Worm (Caenorhabditis elegans) whole organism, midembryonic: Measurements from ENCODE around the gene C03B1.5.

Experiments
- T22C8.4 ChIP-seq: fragments of 200-800 bp; sonication (Bioruptor generic); IDR thresholded peaks from 2 replicates; pipeline ENCODE4 v1.3.6; 2022; ENCODE audit warnings: missing genetic modification characterization, missing compliant biosample characterization
- cog-1 ChIP-seq: sonication (generic microtip); optimal IDR thresholded peaks from 2 replicates; lab custom pipeline; 2016; ENCODE audit warnings: missing genetic modification characterization, missing compliant biosample characterization
- flt-1 ChIP-seq: fragments of 200-800 bp; sonication (Bioruptor generic); IDR thresholded peaks from 2 replicates; pipeline ENCODE4 v1.3.6; 2022; ENCODE audit warnings: missing genetic modification characterization, missing compliant biosample characterization
- med-1 ChIP-seq: sonication (generic microtip); optimal IDR thresholded peaks from 2 replicates; lab custom pipeline; 2017; ENCODE audit warnings: missing genetic modification characterization, mild to moderate bottlenecking, missing compliant biosample characterization, antibody characterized with exemption, missing genetic modification reagents; ENCODE audit not compliant: insufficient read depth
- ref-1 ChIP-seq: fragments of 200-800 bp; sonication (Bioruptor generic); conservative IDR thresholded peaks from 2 replicates; pipeline ENCODE4 v1.3.6; 2022; ENCODE audit warnings: missing genetic modification reagents, missing genetic modification characterization, missing compliant biosample characterization
- ztf-23 ChIP-seq: fragments of 200-800 bp; sonication (Bioruptor generic); IDR thresholded peaks from 2 replicates; pipeline ENCODE4 v1.3.6; 2022; ENCODE audit warnings: missing genetic modification reagents, missing genetic modification characterization, missing compliant biosample characterization
- ztf-29 ChIP-seq: fragments of 200-800 bp; sonication (Bioruptor generic); IDR thresholded peaks from 2 replicates; pipeline ENCODE4 v1.3.6; 2022; ENCODE audit warnings: missing genetic modification reagents, missing genetic modification characterization, missing compliant biosample characterization

DNA sequence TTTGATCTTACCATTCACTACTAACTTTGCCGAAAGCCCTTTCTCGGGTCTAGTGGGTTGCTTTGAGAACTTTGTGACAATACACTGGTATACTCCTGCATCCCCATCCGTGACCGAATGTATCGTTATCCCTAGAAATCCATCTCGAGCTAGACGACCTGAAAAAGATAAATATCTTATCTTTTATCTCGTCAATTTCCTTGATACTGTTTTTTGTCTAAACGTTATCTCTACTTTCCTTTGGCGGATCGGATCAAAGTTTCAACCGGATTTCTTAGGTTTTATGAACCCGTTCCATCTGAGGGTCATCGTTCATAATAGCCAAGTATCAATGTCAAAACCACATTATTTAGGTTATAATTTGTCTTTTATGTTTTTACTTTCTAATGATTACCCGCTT is 29.2 kb downstream of the C03B1.5 start:
- TF ChIP-seq cog-1 (no peak), flt-1 (GFP tag; lab: Robert Waterston, UW) (no peak), T22C8.4 (GFP tag; lab: Robert Waterston, UW) (no peak), ref-1 (no peak), ztf-29 (GFP tag; lab: Robert Waterston, UW) (no peak), med-1 (no peak), ztf-23 (no peak)
